Worm (Caenorhabditis elegans) whole organism, L1 larva: ENCODE results near the gene msp-36.
A peak's percentile ranks its signal among the peaks of the same experiment; 100 is the strongest.

Experiments
- C04F5.9 ChIP-seq: sonication (generic microtip); optimal IDR thresholded peaks from 2 replicates; lab custom pipeline; 2016; ENCODE audit warnings: missing genetic modification characterization, missing compliant biosample characterization
- C16A3.4 ChIP-seq: fragments of 150-350 bp; optimal IDR thresholded peaks from 2 replicates; lab custom pipeline; 2014; ENCODE audit warnings: missing biosample characterization, missing genetic modification characterization
- ama-1 ChIP-seq: fragments of 150-350 bp; optimal IDR thresholded peaks from 2 replicates; lab custom pipeline; 2014
- blmp-1 ChIP-seq: fragments of 150-350 bp; optimal IDR thresholded peaks from 2 replicates; lab custom pipeline; 2014; ENCODE audit warnings: missing biosample characterization, missing genetic modification characterization
- ceh-82 ChIP-seq, 3 experiments: fragments of 150-350 bp in 1 of 3; sonication (generic microtip) in 2 of 3; optimal IDR thresholded peaks; 2 replicates each; lab custom pipeline; 2014 to 2017; ENCODE audit warnings: missing biosample characterization in 3 of 3, missing genetic modification characterization in 3 of 3
- ceh-88 ChIP-seq: fragments of 200-800 bp; sonication (Bioruptor generic); IDR thresholded peaks from 2 replicates; pipeline ENCODE4 v1.3.6; 2022; ENCODE audit warnings: missing genetic modification characterization, missing compliant biosample characterization
- ceh-90 ChIP-seq: sonication (generic microtip); optimal IDR thresholded peaks from 2 replicates; lab custom pipeline; 2016; ENCODE audit warnings: missing genetic modification characterization, missing compliant biosample characterization
- dpl-1 ChIP-seq, 3 experiments: fragments of 150-350 bp in 2 of 3; sonication (generic microtip) in 1 of 3; optimal IDR thresholded peaks; 2 replicates each; lab custom pipeline; 2014 to 2017; ENCODE audit warnings: missing biosample characterization in 3 of 3, missing genetic modification characterization in 3 of 3, missing genetic modification reagents in 3 of 3
- dsc-1 ChIP-seq: sonication (generic microtip); optimal IDR thresholded peaks from 2 replicates; lab custom pipeline; 2016; ENCODE audit warnings: mild to moderate bottlenecking, missing genetic modification characterization, missing compliant biosample characterization
- efl-1 ChIP-seq, 4 experiments: fragments of 150-350 bp; optimal IDR thresholded peaks in 3 of 4; peaks in 1 of 4; 1 replicate in 1 of 4; 2 replicates in 3 of 4; lab custom pipeline; 2014; ENCODE audit warnings: missing biosample characterization in 2 of 4, missing genetic modification characterization in 2 of 4, missing genetic modification reagents in 2 of 4
- efl-3 ChIP-seq: fragments of 200-800 bp; sonication (Bioruptor generic); optimal IDR thresholded peaks from 2 replicates; lab custom pipeline; 2018; ENCODE audit warnings: mild to moderate bottlenecking, missing genetic modification characterization, missing compliant biosample characterization
- elt-3 ChIP-seq, 6 experiments: fragments of 150-350 bp in 1 of 6; sonication (generic microtip); optimal IDR thresholded peaks; 2 replicates each; lab custom pipeline; 2017 to 2018; ENCODE audit warnings: missing biosample characterization in 6 of 6, missing genetic modification characterization in 6 of 6, inconsistent platforms in 1 of 6
- fkh-10 ChIP-seq: sonication (generic microtip); optimal IDR thresholded peaks from 2 replicates; lab custom pipeline; 2017; ENCODE audit warnings: missing biosample characterization, missing genetic modification reagents, missing genetic modification characterization
- fkh-4 ChIP-seq: sonication (generic microtip); optimal IDR thresholded peaks from 2 replicates; lab custom pipeline; 2016; ENCODE audit warnings: missing compliant biosample characterization, missing genetic modification characterization, borderline replicate concordance
- fkh-8 ChIP-seq: sonication (generic microtip); optimal IDR thresholded peaks from 2 replicates; lab custom pipeline; 2016; ENCODE audit warnings: mild to moderate bottlenecking, missing genetic modification characterization, missing compliant biosample characterization
- hlh-4 ChIP-seq: sonication (generic microtip); optimal IDR thresholded peaks from 2 replicates; lab custom pipeline; 2016; ENCODE audit warnings: mild to moderate bottlenecking, missing genetic modification characterization, missing compliant biosample characterization
- hpl-2 ChIP-seq: fragments of 150-350 bp; optimal IDR thresholded peaks from 2 replicates; lab custom pipeline; 2014; ENCODE audit warnings: missing biosample characterization, missing genetic modification reagents, missing genetic modification characterization
- isw-1 ChIP-seq: fragments of 200-800 bp; sonication (Bioruptor generic); IDR thresholded peaks from 2 replicates; pipeline ENCODE4 v1.3.6; 2022; ENCODE audit warnings: missing genetic modification characterization, missing compliant biosample characterization
- jun-1 ChIP-seq: fragments of 150-350 bp; optimal IDR thresholded peaks from 2 replicates; lab custom pipeline; 2014; ENCODE audit warnings: missing biosample characterization, missing genetic modification reagents, missing genetic modification characterization
- lin-13 ChIP-seq: fragments of 150-350 bp; optimal IDR thresholded peaks from 2 replicates; lab custom pipeline; 2014; ENCODE audit warnings: missing biosample characterization, missing genetic modification reagents, missing genetic modification characterization
- lin-14 ChIP-seq: fragments of 200-800 bp; sonication (Bioruptor generic); optimal IDR thresholded peaks from 2 replicates; lab custom pipeline; 2018; ENCODE audit warnings: mild to moderate bottlenecking, missing genetic modification characterization, moderate library complexity, missing compliant biosample characterization
- lin-15B ChIP-seq: fragments of 150-350 bp; sonication (generic microtip); optimal IDR thresholded peaks from 3 replicates; lab custom pipeline; 2014; ENCODE audit warnings: missing biosample characterization, missing genetic modification characterization
- lsy-2 ChIP-seq, 2 experiments: fragments of 150-350 bp; optimal IDR thresholded peaks; 2 replicates each; lab custom pipeline; 2014; ENCODE audit warnings: missing biosample characterization in 2 of 2, missing genetic modification characterization in 2 of 2
- mdl-1 ChIP-seq, 2 experiments: fragments of 150-350 bp; optimal IDR thresholded peaks; 2 replicates each; lab custom pipeline; 2014 to 2017; ENCODE audit warnings: missing biosample characterization in 2 of 2, missing genetic modification characterization in 2 of 2, inconsistent platforms in 1 of 2
- mef-2 ChIP-seq: fragments of 150-350 bp; optimal IDR thresholded peaks from 2 replicates; lab custom pipeline; 2014; ENCODE audit warnings: missing biosample characterization, missing genetic modification characterization
- mep-1 ChIP-seq: fragments of 150-350 bp; optimal IDR thresholded peaks from 2 replicates; lab custom pipeline; 2014; ENCODE audit warnings: missing biosample characterization, missing genetic modification characterization
- nhr-12 ChIP-seq: sonication (generic microtip); optimal IDR thresholded peaks from 2 replicates; lab custom pipeline; 2017; ENCODE audit warnings: missing biosample characterization, missing genetic modification characterization
- nhr-20 ChIP-seq: sonication (generic microtip); optimal IDR thresholded peaks from 2 replicates; lab custom pipeline; 2016; ENCODE audit warnings: mild to moderate bottlenecking, missing genetic modification characterization, missing compliant biosample characterization
- nhr-28 ChIP-seq: fragments of 150-350 bp; optimal IDR thresholded peaks from 2 replicates; lab custom pipeline; 2014; ENCODE audit warnings: missing biosample characterization, missing genetic modification characterization
- nhr-47 ChIP-seq: sonication (generic microtip); optimal IDR thresholded peaks from 2 replicates; lab custom pipeline; 2016; ENCODE audit warnings: mild to moderate bottlenecking, missing genetic modification characterization, moderate library complexity, missing compliant biosample characterization
- nhr-71 ChIP-seq: sonication (generic microtip); optimal IDR thresholded peaks from 2 replicates; lab custom pipeline; 2016; ENCODE audit warnings: mild to moderate bottlenecking, missing genetic modification characterization, moderate library complexity, missing compliant biosample characterization
- nhr-84 ChIP-seq: sonication (generic microtip); optimal IDR thresholded peaks from 2 replicates; lab custom pipeline; 2017; ENCODE audit warnings: missing biosample characterization, missing genetic modification characterization
- nhr-90 ChIP-seq: sonication (generic microtip); optimal IDR thresholded peaks from 2 replicates; lab custom pipeline; 2016; ENCODE audit warnings: mild to moderate bottlenecking, missing genetic modification characterization, missing compliant biosample characterization; ENCODE audit not compliant: poor library complexity
- rnt-1 ChIP-seq: sonication (generic microtip); optimal IDR thresholded peaks from 2 replicates; lab custom pipeline; 2016; ENCODE audit warnings: mild to moderate bottlenecking, missing genetic modification characterization, moderate library complexity, missing compliant biosample characterization
- snpc-4 ChIP-seq: fragments of 150-350 bp; optimal IDR thresholded peaks from 2 replicates; lab custom pipeline; 2014; ENCODE audit warnings: missing biosample characterization, missing genetic modification characterization
- snu-23 ChIP-seq: sonication (generic microtip); optimal IDR thresholded peaks from 2 replicates; lab custom pipeline; 2016; ENCODE audit warnings: missing genetic modification characterization, missing compliant biosample characterization
- sup-37 ChIP-seq: fragments of 200-800 bp; sonication (Bioruptor generic); optimal IDR thresholded peaks from 2 replicates; lab custom pipeline; 2018; ENCODE audit warnings: mild to moderate bottlenecking, missing genetic modification characterization, missing compliant biosample characterization
- swsn-7 ChIP-seq: sonication (generic microtip); optimal IDR thresholded peaks from 2 replicates; lab custom pipeline; 2016; ENCODE audit warnings: missing genetic modification characterization, missing compliant biosample characterization
- tlp-1 ChIP-seq: fragments of 150-350 bp; optimal IDR thresholded peaks from 2 replicates; lab custom pipeline; 2014; ENCODE audit warnings: missing biosample characterization, missing genetic modification characterization
- unc-130 ChIP-seq: fragments of 150-350 bp; optimal IDR thresholded peaks from 2 replicates; lab custom pipeline; 2017; ENCODE audit warnings: missing biosample characterization, missing genetic modification characterization, inconsistent platforms
- unc-30 ChIP-seq: sonication (generic microtip); optimal IDR thresholded peaks from 2 replicates; lab custom pipeline; 2017; ENCODE audit warnings: missing biosample characterization, missing genetic modification characterization
- unc-62 ChIP-seq: fragments of 150-350 bp; optimal IDR thresholded peaks from 2 replicates; lab custom pipeline; 2014; ENCODE audit warnings: missing biosample characterization, missing genetic modification reagents, missing genetic modification characterization
- unc-98 ChIP-seq: fragments of 200-800 bp; sonication (Bioruptor generic); IDR thresholded peaks from 2 replicates; pipeline ENCODE4 v1.3.6; 2022; ENCODE audit warnings: missing genetic modification characterization, missing compliant biosample characterization
- vab-15 ChIP-seq: sonication (generic microtip); optimal IDR thresholded peaks from 2 replicates; lab custom pipeline; 2017; ENCODE audit warnings: missing genotype, mild to moderate bottlenecking, missing genetic modification characterization, missing compliant biosample characterization
- zag-1 ChIP-seq: fragments of 150-350 bp; optimal IDR thresholded peaks from 2 replicates; lab custom pipeline; 2014; ENCODE audit warnings: missing biosample characterization, missing genetic modification characterization
- ztf-11 ChIP-seq, 2 experiments: sonication (generic microtip); optimal IDR thresholded peaks; 2 replicates each; lab custom pipeline; 2016 to 2017; ENCODE audit warnings: missing genetic modification characterization in 2 of 2, missing biosample characterization in 1 of 2, missing compliant biosample characterization in 1 of 2

The msp-36 gene

ce11 chrIV:10095171-10095570 lies at the start of gene msp-36, which contains the start of gene C04G2.5:
TSS of gene msp-36 (plus strand) at chrIV:10095433.
TSS of gene C04G2.5 (minus strand) at chrIV:10095271.
- no peak for TF ChIP-seq mep-1 (tag; lab: Kevin White, UChicago)
- TF ChIP-seq nhr-28: no peak
- no peak for TF ChIP-seq nhr-20
- no peak for TF ChIP-seq tlp-1
- TF ChIP-seq mef-2 (tag; lab: Kevin White, UChicago): no peak
- TF ChIP-seq fkh-4 (tag; lab: Kevin White, UChicago): no peak

ce11 chrIV:10046005-10046404 lies 49.2 kb upstream of the msp-36 start:
- TF ChIP-seq blmp-1 (tag; lab: Kevin White, UChicago) (no peak), ceh-82 (tag; optimal IDR thresholded peaks at IDR 0.05; lab: Kevin White, UChicago) (no peak), sup-37 (GFP tag; lab: Kevin White, UChicago) (no peak), ceh-90 (no peak), zag-1 (tag; lab: Kevin White, UChicago) (no peak), C04F5.9 (tag; lab: Kevin White, UChicago) (no peak), nhr-12 (tag; lab: Kevin White, UChicago) (no peak), unc-30 (tag; lab: Kevin White, UChicago) (no peak), efl-3 (GFP tag; lab: Kevin White, UChicago) (no peak), fkh-4 (tag; lab: Kevin White, UChicago) (peak; percentile 58), fkh-8 (tag; lab: Kevin White, UChicago) (no peak), dsc-1 (tag; lab: Kevin White, UChicago) (peak; percentile 83), lin-15B (tag; lab: Kevin White, UChicago) (no peak), nhr-20 (no peak), lin-14 (GFP tag; lab: Kevin White, UChicago) (peak; percentile 14), ama-1 (lab: Kevin White, UChicago) (no peak), unc-130 (tag; lab: Kevin White, UChicago) (no peak), nhr-28 (no peak), unc-98 (GFP tag; lab: Robert Waterston, UW) (no peak), nhr-47 (tag; lab: Kevin White, UChicago) (no peak), snpc-4 (no peak), dpl-1 (GFP tag; optimal IDR thresholded peaks at IDR 0.05; lab: Kevin White, UChicago) (no peak)

DNA sequence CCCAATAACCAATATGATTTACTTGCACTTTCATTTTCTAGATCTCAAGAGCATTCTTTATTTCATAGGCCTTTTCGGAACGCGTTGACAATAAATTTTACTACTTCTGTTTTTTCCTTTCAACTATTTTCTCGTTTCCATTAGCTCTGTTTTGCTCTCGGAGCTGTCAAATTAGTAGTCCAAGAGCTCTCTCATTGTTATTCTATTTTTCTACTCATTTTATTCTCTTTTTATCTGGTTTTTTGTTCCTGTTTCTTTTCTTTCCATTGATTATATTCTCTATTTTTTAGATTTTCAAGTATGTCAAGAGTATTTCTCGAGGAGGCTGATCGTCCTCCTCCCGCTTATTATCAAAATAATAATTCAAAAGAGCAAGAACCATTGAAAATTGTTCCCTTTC lies 48.1 kb upstream of the msp-36 start, which contains the start of gene T04B2.3:
T04B2.3 (plus strand) TSS at position 301 of the 400 bp plus-strand sequence.
- TF ChIP-seq lsy-2 (tag; optimal IDR thresholded peaks at IDR 0.05; lab: Kevin White, UChicago) (no peak), nhr-90 (no peak), hpl-2 (GFP tag; lab: Kevin White, UChicago) (no peak), fkh-8 (tag; lab: Kevin White, UChicago) (no peak)

DNA sequence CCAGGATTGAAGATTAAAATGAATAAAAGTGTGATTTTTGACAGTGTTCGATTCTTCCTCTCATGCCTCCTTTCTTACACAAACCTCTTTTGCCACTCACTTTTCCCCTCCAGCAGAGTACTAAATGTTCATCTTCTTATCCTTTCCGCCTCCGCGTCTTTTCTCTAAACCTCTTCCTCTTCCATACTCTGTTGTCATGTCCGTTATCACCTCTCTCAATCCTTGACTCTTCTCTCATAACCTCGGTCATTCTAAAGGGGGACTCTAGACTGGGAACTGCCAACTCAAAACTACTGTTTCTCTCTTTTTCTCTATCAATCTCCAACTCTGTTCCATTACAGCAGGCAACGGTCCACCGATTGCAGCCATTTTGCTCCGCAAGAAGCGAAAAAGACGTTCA lies 47.0 kb upstream of the msp-36 start:
- no peak for TF ChIP-seq sup-37 (GFP tag; lab: Kevin White, UChicago)
- TF ChIP-seq snu-23 (GFP tag; lab: Kevin White, UChicago): no peak
- no peak for TF ChIP-seq fkh-4 (tag; lab: Kevin White, UChicago)
- no peak for TF ChIP-seq hpl-2 (GFP tag; lab: Kevin White, UChicago)
- peak; percentile 25 for TF ChIP-seq rnt-1 (tag; lab: Kevin White, UChicago)
- no peak for TF ChIP-seq lin-15B (tag; lab: Kevin White, UChicago)
- no peak for TF ChIP-seq hlh-4 (tag; lab: Kevin White, UChicago)
- TF ChIP-seq elt-3 (tag; optimal IDR thresholded peaks at IDR 0.05; lab: Kevin White, UChicago): no peak
- no peak for TF ChIP-seq lin-13 (GFP tag; lab: Kevin White, UChicago)
- no peak for TF ChIP-seq nhr-71 (tag; lab: Kevin White, UChicago)
- no peak for TF ChIP-seq fkh-10 (GFP tag; lab: Kevin White, UChicago)
- peak; percentile 18 for TF ChIP-seq blmp-1 (tag; lab: Kevin White, UChicago)
- TF ChIP-seq ama-1 (lab: Kevin White, UChicago): no peak
- no peak for TF ChIP-seq unc-130 (tag; lab: Kevin White, UChicago)
- no peak for TF ChIP-seq C16A3.4
- no peak for TF ChIP-seq dsc-1 (tag; lab: Kevin White, UChicago)
- no peak for TF ChIP-seq nhr-84
- no peak for TF ChIP-seq mdl-1 (tag; optimal IDR thresholded peaks at IDR 0.05; lab: Kevin White, UChicago)
- no peak for TF ChIP-seq unc-62 (GFP tag; lab: Kevin White, UChicago)
- TF ChIP-seq jun-1 (tag; lab: Kevin White, UChicago): no peak
- no peak for TF ChIP-seq ztf-11 (tag; optimal IDR thresholded peaks at IDR 0.05; lab: Kevin White, UChicago)
- TF ChIP-seq vab-15 (tag; lab: Kevin White, UChicago): no peak
- TF ChIP-seq lin-14 (GFP tag; lab: Kevin White, UChicago): peak; percentile 72
- no peak for TF ChIP-seq efl-1 (optimal IDR thresholded peaks at IDR 0.05; lab: Kevin White, UChicago)
- TF ChIP-seq efl-1 (GFP tag; optimal IDR thresholded peaks at IDR 0.05 in 1 of 2; lab: Kevin White, UChicago): peak in 1 of 2 experiments; percentile 59
- TF ChIP-seq swsn-7 (tag; lab: Kevin White, UChicago): no peak
- no peak for TF ChIP-seq isw-1 (GFP tag; lab: Robert Waterston, UW)
- no peak for TF ChIP-seq ceh-88 (GFP tag; lab: Robert Waterston, UW)
